Worm (Caenorhabditis elegans): Measurements from ENCODE around the gene josd-1.
A peak's percentile ranks its signal among the peaks of the same experiment; 100 is the strongest.
"Not testable (repeated sequence)": the region's sequence is repeated elsewhere in the genome, so short reads cannot be mapped to it uniquely, and the experiment has no call there.

josd-1 gene

DNA sequence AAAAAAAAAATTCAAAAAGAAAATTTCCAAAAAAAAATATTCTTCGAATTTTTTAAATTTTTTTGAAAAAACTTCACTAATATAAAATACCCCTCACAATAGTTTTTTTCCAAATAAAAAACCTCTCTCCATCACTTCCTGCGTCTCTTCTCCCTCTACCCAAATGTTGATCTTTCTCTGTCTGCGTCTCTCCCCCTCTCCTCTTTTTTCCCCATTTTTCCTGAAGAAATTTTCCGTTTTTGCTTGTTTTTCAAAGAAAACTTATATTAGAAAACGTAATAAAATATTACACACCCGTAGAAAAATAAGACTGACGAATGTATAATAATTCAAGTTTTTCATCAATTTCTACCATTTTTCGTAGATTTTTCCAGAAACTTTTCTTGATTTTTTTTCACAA, 44.7 kb downstream of the josd-1 start:
- TF ChIP-seq ztf-11 (tag; optimal IDR thresholded peaks at IDR 0.05), result no peak
- TF ChIP-seq egl-43 (GFP tag; IDR thresholded peaks at IDR 0.05), result no peak
- TF ChIP-seq dmd-8 (GFP tag; IDR thresholded peaks at IDR 0.05), result no peak
- TF ChIP-seq zfp-2 (tag; optimal IDR thresholded peaks at IDR 0.05), result no peak
- TF ChIP-seq nhr-25 (tag; optimal IDR thresholded peaks at IDR 0.05; ENCODE audit: borderline replicate concordance, insufficient read depth), result no peak
- no peak for TF ChIP-seq mes-2 (tag; optimal IDR thresholded peaks at IDR 0.05; ENCODE audit: poor library complexity, severe bottlenecking)
- no peak for TF ChIP-seq nhr-237 (tag; optimal IDR thresholded peaks at IDR 0.05)
- TF ChIP-seq snpc-1.2 (GFP tag; IDR thresholded peaks at IDR 0.05), result no peak
- TF ChIP-seq ZK337.2 (GFP tag; IDR thresholded peaks at IDR 0.05), result no peak
- no peak for TF ChIP-seq lin-38 (GFP tag; IDR thresholded peaks at IDR 0.05)
- no peak for TF ChIP-seq dpl-1 (GFP tag; optimal IDR thresholded peaks at IDR 0.05)
- no peak for TF ChIP-seq F26F4.8 (GFP tag; conservative IDR thresholded peaks at IDR 0.05)
- no peak for TF ChIP-seq lim-7 (GFP tag; IDR thresholded peaks at IDR 0.05)
- TF ChIP-seq hlh-11 (tag; optimal IDR thresholded peaks at IDR 0.05), result peak; percentile 13
- no peak for TF ChIP-seq T20F7.1 (GFP tag; optimal IDR thresholded peaks at IDR 0.05)
- TF ChIP-seq pha-4 (GFP tag; IDR thresholded peaks at IDR 0.05), result no peak
- no peak for TF ChIP-seq pha-4 (tag; optimal IDR thresholded peaks at IDR 0.05)
- TF ChIP-seq lsy-2 (tag; optimal IDR thresholded peaks at IDR 0.05), result peak in 1 of 2 experiments; percentile 17
- peak; percentile 18 for TF ChIP-seq dve-1 (tag; optimal IDR thresholded peaks at IDR 0.05; ENCODE audit: insufficient read depth)
- TF ChIP-seq daf-16 (GFP tag; optimal IDR thresholded peaks at IDR 0.05), result peak in 1 of 2 experiments; percentile 32
- no peak for TF ChIP-seq daf-16 (tag; optimal IDR thresholded peaks at IDR 0.05)
- no peak for TF ChIP-seq madf-9 (GFP tag; conservative IDR thresholded peaks at IDR 0.05)
- no peak for TF ChIP-seq dmd-6 (GFP tag; IDR thresholded peaks at IDR 0.05)
- TF ChIP-seq lin-39 (tag; optimal IDR thresholded peaks at IDR 0.05), result no peak

DNA sequence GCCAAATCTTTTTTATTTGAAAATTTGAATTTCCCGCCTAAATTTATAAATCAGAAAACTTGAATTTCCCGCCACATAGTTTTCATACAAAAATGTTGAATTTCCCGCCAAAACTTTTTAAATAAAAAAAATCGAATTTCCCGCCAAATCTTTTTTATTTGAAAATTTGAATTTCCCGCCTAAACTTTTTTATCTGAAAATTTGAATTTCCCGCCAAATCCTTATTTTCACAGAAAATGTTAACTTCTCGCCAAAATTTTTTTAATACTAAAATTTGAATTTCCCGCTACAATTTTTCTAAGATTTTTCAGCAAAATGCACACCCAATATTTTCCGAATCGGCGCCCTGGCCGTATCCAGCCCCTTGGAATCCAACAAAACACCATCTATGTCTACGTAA, 45.5 kb downstream of the josd-1 start, which contains the start of gene F56F11.2:
Gene F56F11.2, plus strand, starts transcription at position 301 of the 400 bp plus-strand sequence.
- TF ChIP-seq lir-3, mdl-1, zag-1 (tag; optimal IDR thresholded peaks at IDR 0.05): not testable (repeated sequence)
